Worm (Caenorhabditis elegans): Measurements from ENCODE around the gene F55C5.17.

DNA sequence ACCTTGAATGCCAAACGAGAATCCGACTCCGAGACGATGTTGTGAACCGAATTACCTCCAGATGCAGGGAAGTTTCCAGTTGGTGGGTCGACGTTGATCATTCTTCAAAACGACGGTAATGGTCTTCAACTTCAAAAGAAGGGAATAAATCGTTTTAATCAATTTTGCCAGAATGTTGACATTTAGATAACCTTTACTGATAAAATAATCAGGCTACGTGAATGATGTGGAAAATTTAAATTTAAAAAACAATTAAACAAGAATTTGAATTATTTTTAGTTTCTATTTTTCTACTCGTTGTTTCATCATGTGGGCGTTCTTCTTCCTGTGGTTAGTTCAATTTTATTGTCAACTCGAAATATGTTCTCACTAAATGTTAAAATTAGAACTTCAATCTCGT, 38.6 kb upstream of the F55C5.17 start, which contains the start of gene ssp-35:
- TF ChIP-seq nhr-23 (tag; optimal IDR thresholded peaks at IDR 0.05) (no peak), elt-1 (tag; optimal IDR thresholded peaks at IDR 0.05) (no peak), nhr-77 (tag; optimal IDR thresholded peaks at IDR 0.05) (no peak), ceh-16 (tag; optimal IDR thresholded peaks at IDR 0.05) (no peak), ceh-82 (tag; optimal IDR thresholded peaks at IDR 0.05) (no peak)

All from whole organism, L2 larva.